Fruit fly (Drosophila melanogaster): Measurements from ENCODE around the gene Tdh.

Gene Tdh

DNA sequence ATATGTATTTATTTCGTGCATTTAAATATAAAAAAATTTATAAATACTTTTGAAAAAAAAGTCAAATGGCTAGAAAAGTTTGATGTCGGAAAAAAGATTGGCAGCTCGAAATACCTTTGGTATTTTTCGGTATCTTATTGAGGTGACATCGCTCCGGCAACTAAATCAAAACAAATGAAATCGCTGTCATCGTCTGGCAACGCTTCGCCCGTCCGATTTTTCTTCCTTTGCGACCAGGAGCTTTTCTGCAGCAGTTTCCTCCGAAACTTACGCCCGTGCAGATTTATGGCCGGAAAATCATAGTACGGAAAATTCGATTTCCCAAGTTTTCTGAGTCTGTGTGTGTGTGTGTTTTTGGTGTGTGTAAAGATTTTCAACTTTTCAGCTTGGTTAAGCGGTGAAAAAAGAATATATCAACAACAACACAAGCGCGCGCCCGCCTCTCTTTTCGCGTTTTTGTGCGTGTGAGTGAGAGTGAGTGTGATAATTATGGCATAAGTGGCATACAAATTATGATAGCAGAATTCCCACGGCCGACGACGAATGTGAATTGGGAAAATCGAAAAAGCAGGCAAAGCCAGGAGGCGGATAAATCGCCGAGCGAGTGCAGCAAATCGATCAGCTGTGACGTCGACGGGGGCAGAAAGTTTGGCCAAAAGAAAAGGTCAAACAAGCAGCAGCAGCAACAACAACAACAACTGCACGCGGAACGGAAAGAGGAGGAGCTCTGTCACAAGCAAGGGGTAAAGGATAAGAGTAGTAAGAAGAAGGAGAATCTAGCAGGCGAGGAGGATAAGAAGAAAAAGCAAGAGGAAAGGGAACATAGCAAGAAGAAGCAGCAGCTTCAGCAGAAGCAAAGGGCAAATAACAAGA, 30.6 kb downstream of the Tdh start, which contains the start of gene CG32425 (continued):
- TF ChIP-seq nau (GFP tag; optimal IDR thresholded peaks at IDR 0.05) (no peak), cad (GFP tag; optimal IDR thresholded peaks at IDR 0.05) (no peak), gsb (GFP tag; IDR thresholded peaks at IDR 0.05) (no peak), tup (GFP tag; optimal IDR thresholded peaks at IDR 0.05) (no peak), CG6254 (GFP tag; optimal IDR thresholded peaks at IDR 0.05) (no peak), CG34224 (GFP tag; IDR thresholded peaks at IDR 0.05; ENCODE audit: partially characterized antibody) (0 out of 3 replicates have a peak, but pooled peaks have one; percentile 16), Lpt (GFP tag; optimal IDR thresholded peaks at IDR 0.05) (no peak), Hsf (GFP tag; optimal IDR thresholded peaks at IDR 0.05) (no peak), Elba2 (GFP tag; optimal IDR thresholded peaks at IDR 0.05) (no peak), CG43689 (GFP tag; IDR thresholded peaks at IDR 0.05) (no peak), CG4820 (GFP tag; optimal IDR thresholded peaks at IDR 0.05) (no peak), CG6683 (GFP tag; optimal IDR thresholded peaks at IDR 0.05) (no peak), twi (tag; optimal IDR thresholded peaks at IDR 0.05) (no peak), btn (GFP tag; optimal IDR thresholded peaks at IDR 0.05) (no peak), CG10147 (GFP tag; optimal IDR thresholded peaks at IDR 0.05) (no peak), Tbp (GFP tag; optimal IDR thresholded peaks at IDR 0.05) (no peak)

- TF ChIP-seq CG3281 (GFP tag; optimal IDR thresholded peaks at IDR 0.05) (no peak), gt (GFP tag; IDR thresholded peaks at IDR 0.05) (0 out of 2 replicates have a peak, but pooled peaks have one; percentile 19), crol (GFP tag; IDR thresholded peaks at IDR 0.05) (no peak), CG31441 (GFP tag; IDR thresholded peaks at IDR 0.05) (no peak), amos (GFP tag; IDR thresholded peaks at IDR 0.05; ENCODE audit: partially characterized antibody) (0 out of 2 replicates have a peak, but pooled peaks have one; percentile 19), CG10979 (tag; optimal IDR thresholded peaks at IDR 0.05) (peak; percentile 80), PHDP (tag; optimal IDR thresholded peaks at IDR 0.05) (no peak), CG1529 (GFP tag; optimal IDR thresholded peaks at IDR 0.05) (no peak), Med (GFP tag) (peak; percentile 1), ttk (GFP tag; IDR thresholded peaks at IDR 0.05) (no peak), Ets65A (GFP tag) (no peak), exex (tag; optimal IDR thresholded peaks at IDR 0.05) (no peak), CG11093 (GFP tag; IDR thresholded peaks at IDR 0.05) (no peak), CG32532 (GFP tag; IDR thresholded peaks at IDR 0.05) (0 out of 2 replicates have a peak, but pooled peaks have one; percentile 5), stc (GFP tag; IDR thresholded peaks at IDR 0.05) (peak; percentile 24; the same call in 1 of the 2 replicates), grn (GFP tag; optimal IDR thresholded peaks at IDR 0.05) (no peak), CG16779 (GFP tag; IDR thresholded peaks at IDR 0.05) (no peak), Jarid2 (GFP tag; optimal IDR thresholded peaks at IDR 0.05) (no peak), CG3163 (GFP tag; optimal IDR thresholded peaks at IDR 0.05) (no peak), wdn (GFP tag; IDR thresholded peaks at IDR 0.05) (no peak), dm (GFP tag; optimal IDR thresholded peaks at IDR 0.05) (no peak), mirr (GFP tag; optimal IDR thresholded peaks at IDR 0.05) (no peak), CTCF (GFP tag; optimal IDR thresholded peaks at IDR 0.05) (peak; percentile 87), Atf3 (GFP tag; optimal IDR thresholded peaks at IDR 0.05) (no peak), CG14050 (GFP tag; IDR thresholded peaks at IDR 0.05) (no peak), CG12299 (tag; optimal IDR thresholded peaks at IDR 0.05) (no peak), nom (GFP tag; optimal IDR thresholded peaks at IDR 0.05) (no peak), Xrp1 (GFP tag; IDR thresholded peaks at IDR 0.05) (no peak), Scr (GFP tag; IDR thresholded peaks at IDR 0.05; ENCODE audit: partially characterized antibody) (no peak), fd102C (GFP tag; optimal IDR thresholded peaks at IDR 0.05) (no peak), otp (GFP tag; IDR thresholded peaks at IDR 0.05) (0 out of 3 replicates have a peak, but pooled peaks have one; percentile 30), CG4282 (GFP tag; optimal IDR thresholded peaks at IDR 0.05) (no peak), CG6791 (GFP tag; IDR thresholded peaks at IDR 0.05; ENCODE audit: partially characterized antibody) (0 out of 3 replicates have a peak, but pooled peaks have one; percentile 24), CG4730 (GFP tag; IDR thresholded peaks at IDR 0.05) (no peak)
Observed at dm6 chr3L:20498204-20498603, 31.5 kb downstream of the Tdh start.
